Fruit fly (Drosophila melanogaster): Measurements from ENCODE around the gene side-VII.
A peak's percentile ranks its signal among the peaks of the same experiment; 100 is the strongest.

Gene side-VII

dm6 chr3R:9754487-9754886 lies 14.7 kb upstream of the side-VII start, which contains the start of gene Tti1:
TSS of gene Tti1 (minus strand) at chr3R:9754686.
- TF ChIP-seq Mnt (GFP tag; optimal IDR thresholded peaks at IDR 0.05), result no peak
- TF ChIP-seq Hr96 (GFP tag; optimal IDR thresholded peaks at IDR 0.05), result no peak
- TF ChIP-seq CG5204 (GFP tag; optimal IDR thresholded peaks at IDR 0.05), result no peak
- TF ChIP-seq toe (GFP tag; optimal IDR thresholded peaks at IDR 0.05), result no peak
- no peak for TF ChIP-seq ovo (GFP tag; optimal IDR thresholded peaks at IDR 0.05)
- TF ChIP-seq CG14711 (tag; optimal IDR thresholded peaks at IDR 0.05), result no peak
- TF ChIP-seq pad (GFP tag; optimal IDR thresholded peaks at IDR 0.05), result no peak
- TF ChIP-seq CG7101 (tag; optimal IDR thresholded peaks at IDR 0.05), result no peak
- TF ChIP-seq Crg-1 (GFP tag; optimal IDR thresholded peaks at IDR 0.05), result no peak
- no peak for TF ChIP-seq CG11617 (GFP tag; optimal IDR thresholded peaks at IDR 0.05)
- TF ChIP-seq bab1 (GFP tag; optimal IDR thresholded peaks at IDR 0.05), result no peak
- TF ChIP-seq CG1620 (GFP tag; optimal IDR thresholded peaks at IDR 0.05), result no peak
- TF ChIP-seq CG7045 (GFP tag; optimal IDR thresholded peaks at IDR 0.05), result no peak
- no peak for TF ChIP-seq cnc (optimal IDR thresholded peaks at IDR 0.05)
- TF ChIP-seq CG12768 (GFP tag; optimal IDR thresholded peaks at IDR 0.05), result no peak
- no peak for TF ChIP-seq cic (GFP tag; optimal IDR thresholded peaks at IDR 0.05)
- no peak for TF ChIP-seq kay (GFP tag; ENCODE audit: borderline replicate concordance)

- no peak for TF ChIP-seq Mnt (GFP tag; optimal IDR thresholded peaks at IDR 0.05)
- no peak for TF ChIP-seq tj (GFP tag; optimal IDR thresholded peaks at IDR 0.05)
- TF ChIP-seq CG14711 (tag; optimal IDR thresholded peaks at IDR 0.05), result no peak
- TF ChIP-seq CG5204 (GFP tag; optimal IDR thresholded peaks at IDR 0.05), result no peak
- TF ChIP-seq bab1 (GFP tag; optimal IDR thresholded peaks at IDR 0.05), result no peak
- TF ChIP-seq Clk (GFP tag; optimal IDR thresholded peaks at IDR 0.05), result no peak
- no peak for TF ChIP-seq toe (GFP tag; optimal IDR thresholded peaks at IDR 0.05)
These were observed 8.3 kb upstream of the side-VII start for dm6 chr3R:9747900-9748663.

- TF ChIP-seq pad (GFP tag; optimal IDR thresholded peaks at IDR 0.05) (no peak), tj (GFP tag; optimal IDR thresholded peaks at IDR 0.05) (no peak), CG5204 (GFP tag; optimal IDR thresholded peaks at IDR 0.05) (no peak), toe (GFP tag; optimal IDR thresholded peaks at IDR 0.05) (no peak), Mnt (GFP tag; optimal IDR thresholded peaks at IDR 0.05) (no peak), CG14711 (tag; optimal IDR thresholded peaks at IDR 0.05) (no peak), cnc (optimal IDR thresholded peaks at IDR 0.05) (no peak)
These were observed 7.9 kb upstream of the side-VII start, which contains the start of gene PpD3 for dm6 chr3R:9747875-9747899. TSS of gene PpD3 (plus strand) at chr3R:9747875.

- TF ChIP-seq tj (GFP tag; optimal IDR thresholded peaks at IDR 0.05), result peak; percentile 43
- no peak for TF ChIP-seq toe (GFP tag; optimal IDR thresholded peaks at IDR 0.05)
- no peak for TF ChIP-seq kay (GFP tag; ENCODE audit: borderline replicate concordance)
- TF ChIP-seq Hr96 (GFP tag; optimal IDR thresholded peaks at IDR 0.05), result no peak
- TF ChIP-seq Clk (GFP tag; optimal IDR thresholded peaks at IDR 0.05), result no peak
- peak; percentile 61 for TF ChIP-seq CG11617 (GFP tag; optimal IDR thresholded peaks at IDR 0.05)
- TF ChIP-seq Mnt (GFP tag; optimal IDR thresholded peaks at IDR 0.05), result peak; percentile 61
- no peak for TF ChIP-seq cnc (optimal IDR thresholded peaks at IDR 0.05)
- TF ChIP-seq pad (GFP tag; optimal IDR thresholded peaks at IDR 0.05), result peak; percentile 40
- peak; percentile 9 for TF ChIP-seq cic (GFP tag; optimal IDR thresholded peaks at IDR 0.05)
- TF ChIP-seq CG5204 (GFP tag; optimal IDR thresholded peaks at IDR 0.05), result no peak
- TF ChIP-seq CG14711 (tag; optimal IDR thresholded peaks at IDR 0.05), result peak; percentile 63
- peak; percentile 77 for TF ChIP-seq CG7101 (tag; optimal IDR thresholded peaks at IDR 0.05)
- TF ChIP-seq CG7045 (GFP tag; optimal IDR thresholded peaks at IDR 0.05), result peak; percentile 27
- TF ChIP-seq CG12768 (GFP tag; optimal IDR thresholded peaks at IDR 0.05), result peak; percentile 36
- TF ChIP-seq bab1 (GFP tag; optimal IDR thresholded peaks at IDR 0.05), result peak; percentile 68
- peak; percentile 64 for TF ChIP-seq CG33017 (tag; optimal IDR thresholded peaks at IDR 0.05)
- peak; percentile 43 for TF ChIP-seq Crg-1 (GFP tag; optimal IDR thresholded peaks at IDR 0.05)
- TF ChIP-seq ovo (GFP tag; optimal IDR thresholded peaks at IDR 0.05), result no peak
- TF ChIP-seq CG1620 (GFP tag; optimal IDR thresholded peaks at IDR 0.05), result peak; percentile 65
These were observed 7.6 kb upstream of the side-VII start, which contains the start of gene CG12948 for dm6 chr3R:9747272-9747874. TSS of gene CG12948 (minus strand) at chr3R:9747744.

- no peak for TF ChIP-seq ovo (GFP tag; optimal IDR thresholded peaks at IDR 0.05)
These were observed 6.5 kb upstream of the side-VII start, which contains the start of gene CG34409 for dm6 chr3R:9746267-9746666. TSS of gene CG34409 (minus strand) at chr3R:9746367.

dm6 chr3R:9745442-9745841 lies 5.7 kb upstream of the side-VII start:
- TF ChIP-seq CG7045 (GFP tag; optimal IDR thresholded peaks at IDR 0.05) (no peak), ovo (GFP tag; optimal IDR thresholded peaks at IDR 0.05) (no peak), CG12768 (GFP tag; optimal IDR thresholded peaks at IDR 0.05) (no peak), toe (GFP tag; optimal IDR thresholded peaks at IDR 0.05) (no peak), pad (GFP tag; optimal IDR thresholded peaks at IDR 0.05) (no peak), cnc (optimal IDR thresholded peaks at IDR 0.05) (no peak), CG33017 (tag; optimal IDR thresholded peaks at IDR 0.05) (no peak), Hr96 (GFP tag; optimal IDR thresholded peaks at IDR 0.05) (no peak), CG1620 (GFP tag; optimal IDR thresholded peaks at IDR 0.05) (no peak), CG14711 (tag; optimal IDR thresholded peaks at IDR 0.05) (no peak), Clk (GFP tag; optimal IDR thresholded peaks at IDR 0.05) (no peak), tj (GFP tag; optimal IDR thresholded peaks at IDR 0.05) (no peak), kay (GFP tag; ENCODE audit: borderline replicate concordance) (no peak), CG11617 (GFP tag; optimal IDR thresholded peaks at IDR 0.05) (no peak), Mnt (GFP tag; optimal IDR thresholded peaks at IDR 0.05) (no peak)

- TF ChIP-seq Crg-1 (GFP tag; optimal IDR thresholded peaks at IDR 0.05) (no peak), pad (GFP tag; optimal IDR thresholded peaks at IDR 0.05) (no peak), Clk (GFP tag; optimal IDR thresholded peaks at IDR 0.05) (no peak), CG1620 (GFP tag; optimal IDR thresholded peaks at IDR 0.05) (no peak), kay (GFP tag; ENCODE audit: borderline replicate concordance) (no peak), CG5204 (GFP tag; optimal IDR thresholded peaks at IDR 0.05) (no peak), CG7045 (GFP tag; optimal IDR thresholded peaks at IDR 0.05) (no peak), tj (GFP tag; optimal IDR thresholded peaks at IDR 0.05) (no peak), Hr96 (GFP tag; optimal IDR thresholded peaks at IDR 0.05) (no peak), CG14711 (tag; optimal IDR thresholded peaks at IDR 0.05) (no peak), CG12768 (GFP tag; optimal IDR thresholded peaks at IDR 0.05) (no peak), cnc (optimal IDR thresholded peaks at IDR 0.05) (no peak), bab1 (GFP tag; optimal IDR thresholded peaks at IDR 0.05) (no peak), CG11617 (GFP tag; optimal IDR thresholded peaks at IDR 0.05) (no peak), CG7101 (tag; optimal IDR thresholded peaks at IDR 0.05) (no peak), Mnt (GFP tag; optimal IDR thresholded peaks at IDR 0.05) (no peak), CG33017 (tag; optimal IDR thresholded peaks at IDR 0.05) (no peak)
These were observed 4.2 kb upstream of the side-VII start for dm6 chr3R:9743995-9744394.
